Worm (Caenorhabditis elegans): ENCODE data around the gene cfap-36.
A peak's percentile ranks its signal among the peaks of the same experiment; 100 is the strongest.

cfap-36 gene

DNA sequence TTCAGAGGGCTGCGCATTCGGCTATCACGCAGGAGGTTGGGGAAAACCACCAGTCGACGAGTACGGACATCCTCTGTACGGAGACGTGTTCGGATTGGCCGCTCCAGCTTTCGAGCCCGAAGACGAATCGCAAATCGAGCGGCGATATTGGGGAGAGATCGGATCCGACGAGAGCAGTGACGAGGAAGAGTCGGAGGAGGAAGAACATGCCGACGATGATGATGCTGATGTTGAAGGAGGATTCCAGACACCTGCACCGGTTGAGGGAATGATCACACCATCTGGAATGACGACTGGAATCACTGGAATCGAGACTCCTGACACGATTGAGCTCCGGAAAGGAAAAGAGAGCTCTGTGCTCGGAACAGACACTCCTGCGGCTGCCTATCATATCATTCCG, 41.8 kb downstream of the cfap-36 start:
- TF ChIP-seq cog-1 (tag; optimal IDR thresholded peaks at IDR 0.05) (no peak), ref-1 (GFP tag; conservative IDR thresholded peaks at IDR 0.05) (no peak), med-1 (GFP tag; optimal IDR thresholded peaks at IDR 0.05; ENCODE audit: insufficient read depth) (no peak), klf-2 (GFP tag; conservative IDR thresholded peaks at IDR 0.05) (no peak), ztf-29 (GFP tag; IDR thresholded peaks at IDR 0.05) (no peak), ztf-23 (GFP tag; IDR thresholded peaks at IDR 0.05) (no peak), T22C8.4 (GFP tag; IDR thresholded peaks at IDR 0.05) (no peak), tab-1 (GFP tag; IDR thresholded peaks at IDR 0.05) (no peak), flt-1 (GFP tag; IDR thresholded peaks at IDR 0.05) (no peak)

DNA sequence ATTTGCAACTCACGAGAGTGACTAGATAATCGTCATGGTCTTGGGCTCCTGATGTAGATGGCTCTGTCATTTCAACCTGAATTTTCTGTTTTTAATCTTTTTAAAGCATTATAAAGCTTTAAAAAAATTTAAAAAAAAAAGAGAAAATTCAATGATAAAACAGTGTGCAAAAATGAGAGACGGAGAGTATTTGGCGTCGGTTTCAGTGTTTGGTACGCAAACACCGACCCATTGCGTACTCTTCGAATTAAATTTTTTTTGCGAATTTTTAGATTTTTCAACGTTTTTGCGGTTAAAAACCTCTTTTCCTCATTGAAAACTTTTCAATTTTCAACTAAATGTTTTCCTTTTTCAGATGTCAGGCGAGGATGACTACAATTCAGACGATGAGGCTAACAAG, 44.1 kb downstream of the cfap-36 start, which contains the start of the genes W03F9.2 and sftb-2:
TSS of gene W03F9.2 (minus strand) at position 153 of the 400 bp plus-strand sequence.
TSS of gene sftb-2 (plus strand) at position 356 of the 400 bp plus-strand sequence.
- TF ChIP-seq flt-1 (GFP tag; IDR thresholded peaks at IDR 0.05), result peak; percentile 33; the same call in 1 of the 2 replicates
- no peak for TF ChIP-seq ztf-23 (GFP tag; IDR thresholded peaks at IDR 0.05)

DNA sequence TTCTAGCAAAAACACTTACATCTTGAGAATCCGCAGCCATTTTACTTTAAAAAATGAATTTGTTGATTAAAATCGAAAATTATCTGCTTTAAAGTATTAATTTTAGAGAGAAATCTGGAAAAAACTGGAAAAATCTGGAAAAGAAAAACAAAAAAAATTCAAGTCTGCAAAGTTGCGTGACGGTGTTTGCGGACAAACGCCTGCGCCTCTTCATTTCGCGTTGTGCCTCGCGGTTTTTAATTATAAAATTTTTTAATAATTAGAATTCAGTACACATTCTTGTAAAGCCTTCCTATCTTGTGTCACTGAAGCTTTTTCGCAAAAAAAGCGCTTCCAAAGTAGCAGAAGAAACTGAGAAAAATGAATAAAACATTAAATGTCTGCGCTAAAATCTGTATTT, 45.4 kb downstream of the cfap-36 start, which contains the start of gene W03F9.1:
TSS of gene W03F9.1 (minus strand) at position 109 of the 400 bp plus-strand sequence.
- TF ChIP-seq T22C8.4 (GFP tag; IDR thresholded peaks at IDR 0.05), result no peak
- no peak for TF ChIP-seq klf-2 (GFP tag; conservative IDR thresholded peaks at IDR 0.05)
- TF ChIP-seq cog-1 (tag; optimal IDR thresholded peaks at IDR 0.05), result peak; percentile 1
- TF ChIP-seq tab-1 (GFP tag; IDR thresholded peaks at IDR 0.05), result no peak
- TF ChIP-seq ztf-23 (GFP tag; IDR thresholded peaks at IDR 0.05), result no peak

DNA sequence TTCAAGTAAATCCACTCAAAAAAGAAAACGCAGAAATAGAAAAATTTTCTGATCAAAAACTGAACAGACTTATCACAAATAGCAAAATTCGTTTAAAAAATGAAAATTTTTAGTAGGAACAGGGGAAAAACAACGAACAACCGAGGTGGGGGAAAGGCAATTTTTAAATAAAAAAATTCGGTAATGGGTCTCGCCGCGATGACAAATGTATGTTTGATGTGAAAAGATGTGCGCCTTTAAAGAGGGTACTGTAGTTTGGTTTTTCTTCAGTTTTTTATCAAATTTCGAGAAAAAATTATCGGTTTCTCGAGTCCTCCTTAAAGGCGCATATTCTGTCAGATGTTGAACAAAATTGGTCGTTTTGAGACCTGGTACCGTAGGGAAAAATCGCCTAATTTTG, 48.1 kb downstream of the cfap-36 start:
- TF ChIP-seq ztf-29 (GFP tag; IDR thresholded peaks at IDR 0.05) (no peak), ref-1 (GFP tag; conservative IDR thresholded peaks at IDR 0.05) (no peak), tab-1 (GFP tag; IDR thresholded peaks at IDR 0.05) (no peak), flt-1 (GFP tag; IDR thresholded peaks at IDR 0.05) (no peak), med-1 (GFP tag; optimal IDR thresholded peaks at IDR 0.05; ENCODE audit: insufficient read depth) (no peak), ztf-23 (GFP tag; IDR thresholded peaks at IDR 0.05) (no peak), T22C8.4 (GFP tag; IDR thresholded peaks at IDR 0.05) (no peak), klf-2 (GFP tag; conservative IDR thresholded peaks at IDR 0.05) (no peak), cog-1 (tag; optimal IDR thresholded peaks at IDR 0.05) (no peak)

DNA sequence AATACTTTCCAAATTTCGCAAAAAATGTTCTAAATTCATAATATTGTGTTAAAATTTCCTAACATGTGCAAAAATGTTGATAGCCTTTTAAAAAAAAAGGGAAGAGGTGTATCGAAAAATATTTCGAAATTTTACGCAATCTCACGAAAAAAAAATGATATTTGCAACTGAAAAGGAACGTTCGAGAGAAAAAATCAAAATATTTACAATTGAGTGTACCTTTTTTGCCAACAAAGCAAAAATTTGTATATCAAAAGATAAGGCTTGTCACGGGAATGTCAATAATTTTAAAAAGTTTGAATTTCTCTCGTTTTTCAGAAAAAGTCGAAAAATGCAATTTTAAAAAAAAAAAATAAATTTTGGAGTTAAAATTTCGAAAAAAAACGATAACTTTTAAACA, 48.5 kb downstream of the cfap-36 start:
- no peak for TF ChIP-seq ref-1 (GFP tag; conservative IDR thresholded peaks at IDR 0.05)
- TF ChIP-seq cog-1 (tag; optimal IDR thresholded peaks at IDR 0.05), result no peak
- TF ChIP-seq med-1 (GFP tag; optimal IDR thresholded peaks at IDR 0.05; ENCODE audit: insufficient read depth), result no peak
- TF ChIP-seq tab-1 (GFP tag; IDR thresholded peaks at IDR 0.05), result no peak
- TF ChIP-seq ztf-23 (GFP tag; IDR thresholded peaks at IDR 0.05), result no peak
- no peak for TF ChIP-seq klf-2 (GFP tag; conservative IDR thresholded peaks at IDR 0.05)
- no peak for TF ChIP-seq flt-1 (GFP tag; IDR thresholded peaks at IDR 0.05)
- TF ChIP-seq T22C8.4 (GFP tag; IDR thresholded peaks at IDR 0.05), result no peak
- TF ChIP-seq ztf-29 (GFP tag; IDR thresholded peaks at IDR 0.05), result no peak

DNA sequence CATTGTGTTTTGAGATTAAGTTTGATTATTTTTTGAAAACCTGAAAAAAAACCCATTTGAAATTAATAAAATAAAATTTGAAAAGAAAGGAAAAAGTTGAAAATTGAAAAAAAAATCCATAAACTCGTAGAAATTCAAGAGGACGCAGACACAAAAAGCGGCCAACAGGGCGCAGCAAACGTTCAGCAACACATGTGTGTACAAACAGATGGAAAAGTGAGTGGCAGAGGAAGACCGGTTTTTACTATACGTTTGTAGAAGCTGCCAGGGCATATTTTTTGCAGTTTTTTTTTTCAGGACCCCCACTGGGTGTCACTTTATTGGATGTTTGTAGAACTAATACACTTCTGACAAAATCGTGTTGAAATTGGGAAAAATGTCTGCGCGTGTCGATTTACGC, 49.3 kb downstream of the cfap-36 start, which contains the start of gene cgp-1:
TSS of gene cgp-1 (minus strand) at position 40 of the 400 bp plus-strand sequence.
- TF ChIP-seq T22C8.4 (GFP tag; IDR thresholded peaks at IDR 0.05) (no peak), tab-1 (GFP tag; IDR thresholded peaks at IDR 0.05) (no peak), flt-1 (GFP tag; IDR thresholded peaks at IDR 0.05) (no peak), ztf-29 (GFP tag; IDR thresholded peaks at IDR 0.05) (no peak), ref-1 (GFP tag; conservative IDR thresholded peaks at IDR 0.05) (no peak), cog-1 (tag; optimal IDR thresholded peaks at IDR 0.05) (no peak), med-1 (GFP tag; optimal IDR thresholded peaks at IDR 0.05; ENCODE audit: insufficient read depth) (no peak), klf-2 (GFP tag; conservative IDR thresholded peaks at IDR 0.05) (no peak)

DNA sequence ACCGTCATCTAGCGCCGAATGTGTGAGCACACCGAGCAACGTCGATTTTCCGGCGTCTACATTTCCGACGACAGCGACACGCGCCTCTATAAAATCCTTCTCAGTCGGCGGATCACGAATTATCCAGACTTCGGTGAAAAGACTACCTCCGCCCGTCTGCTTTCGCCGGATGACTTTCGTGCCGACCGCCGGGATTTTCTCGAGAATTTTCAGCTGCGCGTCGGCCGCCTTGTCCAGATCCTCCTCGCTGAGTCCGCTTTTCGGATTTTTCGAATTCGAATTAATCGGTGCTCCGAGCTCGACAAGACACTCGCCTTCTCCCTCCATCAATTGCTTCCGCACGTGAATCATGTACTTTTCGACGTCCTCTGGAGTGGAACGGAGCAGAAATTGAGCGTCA, 49.8 kb downstream of the cfap-36 start:
- TF ChIP-seq ztf-29 (GFP tag; IDR thresholded peaks at IDR 0.05), result no peak
- TF ChIP-seq flt-1 (GFP tag; IDR thresholded peaks at IDR 0.05), result no peak
- no peak for TF ChIP-seq klf-2 (GFP tag; conservative IDR thresholded peaks at IDR 0.05)
- TF ChIP-seq cog-1 (tag; optimal IDR thresholded peaks at IDR 0.05), result no peak
- TF ChIP-seq ref-1 (GFP tag; conservative IDR thresholded peaks at IDR 0.05), result no peak
- TF ChIP-seq T22C8.4 (GFP tag; IDR thresholded peaks at IDR 0.05), result no peak
- no peak for TF ChIP-seq ztf-23 (GFP tag; IDR thresholded peaks at IDR 0.05)
- no peak for TF ChIP-seq med-1 (GFP tag; optimal IDR thresholded peaks at IDR 0.05; ENCODE audit: insufficient read depth)
- TF ChIP-seq tab-1 (GFP tag; IDR thresholded peaks at IDR 0.05), result no peak

DNA sequence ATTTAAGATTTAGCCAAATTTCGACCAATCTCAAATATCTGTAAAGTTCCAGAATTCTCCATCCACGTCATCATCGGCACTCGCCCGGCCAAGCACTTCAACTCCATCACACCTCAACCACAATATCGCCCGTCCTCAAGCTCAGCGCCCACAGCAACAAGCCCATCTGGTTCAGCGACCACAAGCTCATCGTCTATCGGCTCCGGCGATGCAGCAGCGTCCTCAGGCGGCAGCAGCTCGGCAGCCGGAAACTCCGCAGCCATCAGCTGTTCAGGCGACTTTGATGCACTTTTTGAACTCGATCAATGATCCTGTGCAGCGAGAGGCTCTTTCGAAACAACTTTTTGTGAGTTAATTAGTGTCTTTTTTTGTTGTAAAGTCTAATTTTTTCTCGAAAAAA, 54.7 kb downstream of the cfap-36 start:
- TF ChIP-seq klf-2 (GFP tag; conservative IDR thresholded peaks at IDR 0.05), result no peak
- no peak for TF ChIP-seq T22C8.4 (GFP tag; IDR thresholded peaks at IDR 0.05)
- no peak for TF ChIP-seq cog-1 (tag; optimal IDR thresholded peaks at IDR 0.05)
- no peak for TF ChIP-seq ztf-23 (GFP tag; IDR thresholded peaks at IDR 0.05)
- TF ChIP-seq flt-1 (GFP tag; IDR thresholded peaks at IDR 0.05), result no peak
- TF ChIP-seq med-1 (GFP tag; optimal IDR thresholded peaks at IDR 0.05; ENCODE audit: insufficient read depth), result no peak
- TF ChIP-seq ref-1 (GFP tag; conservative IDR thresholded peaks at IDR 0.05), result no peak
- no peak for TF ChIP-seq ztf-29 (GFP tag; IDR thresholded peaks at IDR 0.05)
- no peak for TF ChIP-seq tab-1 (GFP tag; IDR thresholded peaks at IDR 0.05)

DNA sequence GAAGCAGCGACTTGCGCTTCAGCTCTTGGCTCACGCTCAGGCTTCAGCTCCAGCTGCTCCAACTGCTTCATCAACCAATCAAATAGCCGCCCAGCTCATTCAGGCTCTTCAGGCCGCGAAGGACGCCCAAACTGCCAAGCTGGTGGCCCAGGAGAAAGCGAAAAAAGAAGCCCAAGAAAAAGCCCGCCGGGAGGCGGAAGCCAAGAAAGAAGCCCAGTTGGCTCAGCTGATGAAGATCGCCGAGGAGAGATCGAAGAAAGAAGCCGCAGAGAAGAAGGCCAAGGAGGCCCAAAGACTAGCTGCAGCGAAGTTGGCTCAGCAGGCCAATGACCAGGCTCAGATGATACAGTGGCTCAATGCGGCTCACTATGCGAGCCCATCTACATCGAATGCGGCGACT, 55.8 kb downstream of the cfap-36 start:
- TF ChIP-seq flt-1 (GFP tag; IDR thresholded peaks at IDR 0.05) (no peak), ref-1 (GFP tag; conservative IDR thresholded peaks at IDR 0.05) (no peak), med-1 (GFP tag; optimal IDR thresholded peaks at IDR 0.05; ENCODE audit: insufficient read depth) (no peak), ztf-23 (GFP tag; IDR thresholded peaks at IDR 0.05) (no peak), T22C8.4 (GFP tag; IDR thresholded peaks at IDR 0.05) (no peak), tab-1 (GFP tag; IDR thresholded peaks at IDR 0.05) (no peak), ztf-29 (GFP tag; IDR thresholded peaks at IDR 0.05) (no peak), klf-2 (GFP tag; conservative IDR thresholded peaks at IDR 0.05) (no peak), cog-1 (tag; optimal IDR thresholded peaks at IDR 0.05) (no peak)
